Fruit fly (Drosophila melanogaster): Measurements from ENCODE around the gene RFeSP.

The RFeSP gene

dm6 chr2L:1613748-1614365 lies at the start of gene RFeSP (continued):
- no peak for TF ChIP-seq pnt (GFP tag; optimal IDR thresholded peaks at IDR 0.05)
- TF ChIP-seq CG3995 (GFP tag; optimal IDR thresholded peaks at IDR 0.05) = no peak
- TF ChIP-seq CG30020 (tag; optimal IDR thresholded peaks at IDR 0.05) = no peak
- TF ChIP-seq D19A (tag; optimal IDR thresholded peaks at IDR 0.05) = no peak
- no peak for TF ChIP-seq CG11247 (GFP tag; IDR thresholded peaks at IDR 0.05)
- TF ChIP-seq CG7357 (GFP tag; IDR thresholded peaks at IDR 0.05) = no peak
- no peak for TF ChIP-seq danr (GFP tag; IDR thresholded peaks at IDR 0.05)
- TF ChIP-seq Ptx1 (GFP tag; IDR thresholded peaks at IDR 0.05) = no peak
- TF ChIP-seq CG6854 (GFP tag; optimal IDR thresholded peaks at IDR 0.05) = no peak
- TF ChIP-seq hb (GFP tag; IDR thresholded peaks at IDR 0.05; ENCODE audit: partially characterized antibody) = no peak
- TF ChIP-seq CG4328 (GFP tag; optimal IDR thresholded peaks at IDR 0.05) = no peak
- peak in 1 of 3 experiments; percentile 64 for TF ChIP-seq Stat92E (GFP tag; optimal IDR thresholded peaks at IDR 0.05)
- no peak for TF ChIP-seq gce (GFP tag; IDR thresholded peaks at IDR 0.05)
- TF ChIP-seq CG16779 (GFP tag; IDR thresholded peaks at IDR 0.05) = no peak
- no peak for TF ChIP-seq wdn (GFP tag; IDR thresholded peaks at IDR 0.05)
- TF ChIP-seq gcm (GFP tag; optimal IDR thresholded peaks at IDR 0.05) = no peak
- TF ChIP-seq CG4404 (GFP tag; IDR thresholded peaks at IDR 0.05) = no peak
- no peak for TF ChIP-seq Usf (GFP tag; optimal IDR thresholded peaks at IDR 0.05)
- TF ChIP-seq Dbx (GFP tag; IDR thresholded peaks at IDR 0.05) = no peak
- no peak for TF ChIP-seq Lim3 (GFP tag; IDR thresholded peaks at IDR 0.05)
- TF ChIP-seq ems (GFP tag; optimal IDR thresholded peaks at IDR 0.05) = peak; percentile 38
- TF ChIP-seq Fer3 (tag; optimal IDR thresholded peaks at IDR 0.05) = no peak
- no peak for TF ChIP-seq CG14014 (GFP tag; IDR thresholded peaks at IDR 0.05)
- no peak for TF ChIP-seq CG15479 (GFP tag; optimal IDR thresholded peaks at IDR 0.05)
- no peak for TF ChIP-seq CG12219 (GFP tag; optimal IDR thresholded peaks at IDR 0.05)
- TF ChIP-seq hth (optimal IDR thresholded peaks at IDR 0.05) = no peak
- no peak for TF ChIP-seq CG34376 (GFP tag; optimal IDR thresholded peaks at IDR 0.05)
- no peak for TF ChIP-seq Hr51 (GFP tag; optimal IDR thresholded peaks at IDR 0.05)
- peak; percentile 100 for TF ChIP-seq Myb (GFP tag; optimal IDR thresholded peaks at IDR 0.05)
- no peak for TF ChIP-seq Rx (GFP tag; IDR thresholded peaks at IDR 0.05)
- TF ChIP-seq ftz-f1 (GFP tag; optimal IDR thresholded peaks at IDR 0.05) = peak; percentile 61
- no peak for TF ChIP-seq HLHmδ (GFP tag; optimal IDR thresholded peaks at IDR 0.05)
- TF ChIP-seq CG6272 (GFP tag; IDR thresholded peaks at IDR 0.05) = no peak
- no peak for TF ChIP-seq zfh1 (GFP tag; IDR thresholded peaks at IDR 0.05)
- TF ChIP-seq CHES-1-like (GFP tag; optimal IDR thresholded peaks at IDR 0.05) = peak; percentile 48
- peak; percentile 66 for TF ChIP-seq CG2116 (GFP tag; optimal IDR thresholded peaks at IDR 0.05)
- TF ChIP-seq CG1603 (tag; optimal IDR thresholded peaks at IDR 0.05) = peak; percentile 88
- TF ChIP-seq sens-2 (GFP tag; IDR thresholded peaks at IDR 0.05) = no peak
- peak; percentile 38 for TF ChIP-seq vfl (GFP tag; optimal IDR thresholded peaks at IDR 0.05)
- no peak for TF ChIP-seq CG4282 (GFP tag; optimal IDR thresholded peaks at IDR 0.05)
- no peak for TF ChIP-seq CG6175 (GFP tag; IDR thresholded peaks at IDR 0.05)
- TF ChIP-seq CG4617 (GFP tag; optimal IDR thresholded peaks at IDR 0.05; ENCODE audit: borderline replicate concordance) = peak; percentile 79
- TF ChIP-seq NC2α (GFP tag; optimal IDR thresholded peaks at IDR 0.05) = no peak
- peak; percentile 2 for TF ChIP-seq CG15696 (tag; optimal IDR thresholded peaks at IDR 0.05)
- TF ChIP-seq CG5245 (GFP tag; optimal IDR thresholded peaks at IDR 0.05) = no peak
- TF ChIP-seq CG6689 (GFP tag; IDR thresholded peaks at IDR 0.05) = no peak
- no peak for TF ChIP-seq CG17328 (GFP tag; IDR thresholded peaks at IDR 0.05)
- TF ChIP-seq Trl (optimal IDR thresholded peaks at IDR 0.05) = no peak
- no peak for TF ChIP-seq Trl (GFP tag; optimal IDR thresholded peaks at IDR 0.05)
- peak; percentile 55 for TF ChIP-seq Sin3A (optimal IDR thresholded peaks at IDR 0.05)
- TF ChIP-seq p53 (GFP tag; optimal IDR thresholded peaks at IDR 0.05) = no peak
- no peak for TF ChIP-seq en (GFP tag; optimal IDR thresholded peaks at IDR 0.05)
- no peak for TF ChIP-seq CG32767 (GFP tag; IDR thresholded peaks at IDR 0.05)

Data from whole organism, embryonic.